Fruit fly (Drosophila melanogaster): Measurements from ENCODE around the gene CG3748.

The CG3748 gene

dm6 chr2L:9387240-9387672, 44.6 kb downstream of the CG3748 start, which contains the start of gene Aldh:
Gene Aldh (plus strand): TSS chr2L:9387389.
- TF ChIP-seq EcR (GFP tag; optimal IDR thresholded peaks at IDR 0.05): no peak
- TF ChIP-seq CG8478 (optimal IDR thresholded peaks at IDR 0.05): no peak
- no peak for TF ChIP-seq Dll (optimal IDR thresholded peaks at IDR 0.05)
- TF ChIP-seq psq (optimal IDR thresholded peaks at IDR 0.05): no peak
- TF ChIP-seq pan (optimal IDR thresholded peaks at IDR 0.05): no peak
- TF ChIP-seq usp (GFP tag; optimal IDR thresholded peaks at IDR 0.05): no peak

dm6 chr2L:9388013-9388605, 45.5 kb downstream of the CG3748 start:
- TF ChIP-seq psq (optimal IDR thresholded peaks at IDR 0.05): no peak
- TF ChIP-seq EcR (GFP tag; optimal IDR thresholded peaks at IDR 0.05): no peak
- TF ChIP-seq pan (optimal IDR thresholded peaks at IDR 0.05): no peak
- no peak for TF ChIP-seq usp (GFP tag; optimal IDR thresholded peaks at IDR 0.05)
- TF ChIP-seq Dll (optimal IDR thresholded peaks at IDR 0.05): no peak
- TF ChIP-seq CG8478 (optimal IDR thresholded peaks at IDR 0.05): no peak

- no peak for TF ChIP-seq psq (optimal IDR thresholded peaks at IDR 0.05)
- no peak for TF ChIP-seq Dll (optimal IDR thresholded peaks at IDR 0.05)
- TF ChIP-seq pan (optimal IDR thresholded peaks at IDR 0.05): no peak
- TF ChIP-seq CG8478 (optimal IDR thresholded peaks at IDR 0.05): no peak
- TF ChIP-seq usp (GFP tag; optimal IDR thresholded peaks at IDR 0.05): no peak
- no peak for TF ChIP-seq EcR (GFP tag; optimal IDR thresholded peaks at IDR 0.05)
Observed at dm6 chr2L:9388924-9389765, 46.5 kb downstream of the CG3748 start.

All from whole organism.